Worm (Caenorhabditis elegans): ENCODE data around the gene F38B6.4.

F38B6.4 gene

DNA sequence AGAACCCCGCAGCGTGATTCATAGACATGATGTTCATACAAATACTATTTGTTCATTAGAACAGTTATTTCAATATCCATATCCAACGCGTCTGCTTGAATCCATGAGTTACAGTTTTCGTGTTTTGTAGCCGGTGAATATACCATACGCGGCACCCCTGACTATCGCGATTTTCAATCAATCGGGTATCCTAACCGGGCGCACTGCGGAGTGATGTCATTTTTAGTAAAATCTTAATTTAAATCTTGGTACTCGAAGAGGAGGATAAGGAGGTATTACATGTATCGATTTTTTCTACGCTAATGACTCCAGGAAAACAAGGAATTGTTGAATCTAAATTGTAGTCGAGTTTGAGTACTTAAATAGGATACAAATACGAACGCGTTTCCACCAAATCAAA is 5.3 kb upstream of the F38B6.4 start:
- no peak for TF ChIP-seq tra-1 (GFP tag; IDR thresholded peaks at IDR 0.05)
- TF ChIP-seq nhr-42 (GFP tag; IDR thresholded peaks at IDR 0.05), result no peak

DNA sequence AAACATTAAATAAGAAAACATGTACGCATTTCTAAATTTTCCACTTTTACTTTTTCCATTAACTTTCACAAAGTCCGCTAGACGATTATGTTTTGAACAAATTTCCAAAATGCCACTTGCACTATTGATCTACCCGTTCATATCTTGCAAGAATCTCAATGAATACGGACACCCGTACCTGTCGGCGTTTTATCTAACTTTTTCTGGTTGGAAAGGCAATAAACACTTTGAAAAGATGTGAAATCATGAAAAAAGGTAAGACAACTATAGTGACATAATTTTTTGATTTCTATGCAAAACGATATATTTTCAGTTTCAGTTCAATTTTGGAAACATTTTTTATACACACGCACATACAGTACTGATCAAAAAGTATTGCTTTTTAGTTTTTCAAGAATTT is 3.0 kb upstream of the F38B6.4 start:
- TF ChIP-seq mep-1 (tag; optimal IDR thresholded peaks at IDR 0.05), result no peak
- peak in 1 of 2 experiments; percentile 92 for TF ChIP-seq unc-62 (GFP tag; optimal IDR thresholded peaks at IDR 0.05 in 1 of 2)
- TF ChIP-seq unc-62 (tag; optimal IDR thresholded peaks at IDR 0.05), result no peak
- TF ChIP-seq ctbp-1 (GFP tag; IDR thresholded peaks at IDR 0.05), result no peak

DNA sequence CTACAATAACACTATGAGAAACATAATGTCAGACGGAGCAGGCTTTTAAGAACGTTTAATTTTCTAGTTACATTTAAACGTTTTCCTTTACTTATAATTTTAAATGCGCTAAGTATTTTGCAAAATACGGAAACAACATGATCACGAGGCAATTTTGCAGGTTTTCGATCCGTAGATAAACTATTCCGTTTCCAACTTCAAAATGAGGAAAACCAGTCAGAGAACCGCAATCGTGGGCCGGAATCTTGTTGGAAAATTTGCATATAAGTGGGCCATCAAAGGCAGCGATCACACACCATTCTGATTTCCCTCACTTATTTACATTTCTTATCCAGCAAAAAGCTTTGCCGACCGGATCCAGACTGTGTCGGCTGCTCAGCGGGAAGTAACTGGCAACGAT is 2.1 kb upstream of the F38B6.4 start, which contains the start of gene col-172:
Gene col-172 (plus strand): TSS at position 301 of the 400 bp plus-strand sequence.
- no peak for TF ChIP-seq ceh-82 (tag; optimal IDR thresholded peaks at IDR 0.05)
- no peak for TF ChIP-seq mxl-2 (GFP tag; conservative IDR thresholded peaks at IDR 0.05)
- no peak for TF ChIP-seq R02D3.7 (tag; optimal IDR thresholded peaks at IDR 0.05)
- no peak for TF ChIP-seq zag-1 (tag; optimal IDR thresholded peaks at IDR 0.05)
- TF ChIP-seq nhr-77 (tag; optimal IDR thresholded peaks at IDR 0.05), result no peak
- TF ChIP-seq dmd-6 (GFP tag; IDR thresholded peaks at IDR 0.05), result no peak
- no peak for TF ChIP-seq arid-1 (GFP tag; conservative IDR thresholded peaks at IDR 0.05)
- no peak for TF ChIP-seq pha-4 (GFP tag; IDR thresholded peaks at IDR 0.05)
- TF ChIP-seq pha-4 (tag; optimal IDR thresholded peaks at IDR 0.05), result no peak
- no peak for TF ChIP-seq Y5F2A.4 (GFP tag; optimal IDR thresholded peaks at IDR 0.05)
- no peak for TF ChIP-seq lsy-2 (tag; optimal IDR thresholded peaks at IDR 0.05)
- TF ChIP-seq nhr-28 (tag; optimal IDR thresholded peaks at IDR 0.05), result no peak
- no peak for TF ChIP-seq lin-38 (GFP tag; IDR thresholded peaks at IDR 0.05)

DNA sequence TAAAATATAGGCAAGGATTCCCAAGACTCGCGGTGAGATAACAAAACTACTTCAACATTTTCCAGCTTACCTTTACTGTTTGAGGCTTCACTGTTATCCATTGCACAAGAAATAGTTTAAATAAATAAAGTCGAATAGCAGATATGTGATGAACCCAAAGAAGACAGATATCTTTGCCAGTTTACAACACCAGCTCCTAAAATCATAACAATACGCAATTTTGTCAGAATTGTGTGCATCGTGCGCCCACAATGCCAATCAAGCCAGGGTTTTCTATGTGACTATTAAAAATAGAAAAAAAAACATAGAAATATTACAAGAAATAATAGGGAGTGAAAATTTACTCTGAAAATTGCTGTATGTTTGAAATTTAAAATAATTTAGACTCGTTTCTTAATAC is 8.0 kb downstream of the F38B6.4 start, which contains the start of gene F38B6.8:
Gene F38B6.8 (minus strand): TSS at position 101 of the 400 bp plus-strand sequence.
- TF ChIP-seq unc-62 (GFP tag; optimal IDR thresholded peaks at IDR 0.05 in 1 of 2) (peak in 1 of 2 experiments; percentile 13), unc-62 (tag; optimal IDR thresholded peaks at IDR 0.05) (no peak), snpc-1.2 (GFP tag; IDR thresholded peaks at IDR 0.05) (no peak)

DNA sequence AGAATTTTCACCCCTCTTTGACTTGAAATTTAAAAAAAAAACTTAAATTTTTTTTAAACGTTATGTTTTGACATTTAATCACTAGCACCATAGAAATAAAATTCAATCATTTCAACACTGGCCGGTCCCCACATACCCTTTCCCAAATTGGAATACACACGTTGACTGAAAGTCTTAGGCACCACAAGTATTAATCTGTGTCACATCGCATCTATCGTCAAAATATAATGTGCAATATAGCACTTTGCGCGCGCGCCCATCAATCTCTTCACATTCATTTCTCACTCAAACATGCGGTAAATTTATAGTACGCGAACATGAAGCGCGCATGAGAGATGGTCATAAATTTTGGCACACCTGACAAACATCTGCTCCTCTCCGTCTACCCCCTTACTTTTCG is 12.7 kb downstream of the F38B6.4 start:
- no peak for TF ChIP-seq saeg-2 (GFP tag; IDR thresholded peaks at IDR 0.05)
- no peak for TF ChIP-seq hmg-1.1 (GFP tag; IDR thresholded peaks at IDR 0.05)
- TF ChIP-seq F44E2.7 (GFP tag; IDR thresholded peaks at IDR 0.05), result no peak
- no peak for TF ChIP-seq nhr-111 (GFP tag; optimal IDR thresholded peaks at IDR 0.05)
- peak in 1 of 2 experiments; percentile 90 for TF ChIP-seq unc-62 (GFP tag; optimal IDR thresholded peaks at IDR 0.05 in 1 of 2)
- no peak for TF ChIP-seq unc-62 (tag; optimal IDR thresholded peaks at IDR 0.05)

DNA sequence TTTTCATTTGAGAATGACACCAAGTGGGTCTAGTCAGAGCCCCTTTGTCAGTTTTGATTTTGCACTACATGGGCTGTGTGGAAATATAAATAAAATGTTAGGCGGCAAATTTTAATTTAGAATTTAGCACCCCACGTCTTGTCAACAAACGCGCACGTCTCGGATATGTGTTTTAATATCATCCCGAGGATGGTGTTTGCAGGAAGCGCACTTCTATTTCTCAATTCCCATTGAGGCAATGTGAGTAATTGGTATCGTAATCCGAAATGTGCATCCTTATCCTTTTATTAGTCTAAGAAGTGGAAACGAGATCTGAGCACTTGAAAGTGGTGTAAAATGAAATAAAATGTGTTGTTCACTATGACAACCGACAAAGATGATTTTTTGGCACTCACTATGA is 13.1 kb downstream of the F38B6.4 start:
- TF ChIP-seq jun-1 (tag; optimal IDR thresholded peaks at IDR 0.05), result no peak
- TF ChIP-seq aha-1 (tag), result peak; percentile 66

DNA sequence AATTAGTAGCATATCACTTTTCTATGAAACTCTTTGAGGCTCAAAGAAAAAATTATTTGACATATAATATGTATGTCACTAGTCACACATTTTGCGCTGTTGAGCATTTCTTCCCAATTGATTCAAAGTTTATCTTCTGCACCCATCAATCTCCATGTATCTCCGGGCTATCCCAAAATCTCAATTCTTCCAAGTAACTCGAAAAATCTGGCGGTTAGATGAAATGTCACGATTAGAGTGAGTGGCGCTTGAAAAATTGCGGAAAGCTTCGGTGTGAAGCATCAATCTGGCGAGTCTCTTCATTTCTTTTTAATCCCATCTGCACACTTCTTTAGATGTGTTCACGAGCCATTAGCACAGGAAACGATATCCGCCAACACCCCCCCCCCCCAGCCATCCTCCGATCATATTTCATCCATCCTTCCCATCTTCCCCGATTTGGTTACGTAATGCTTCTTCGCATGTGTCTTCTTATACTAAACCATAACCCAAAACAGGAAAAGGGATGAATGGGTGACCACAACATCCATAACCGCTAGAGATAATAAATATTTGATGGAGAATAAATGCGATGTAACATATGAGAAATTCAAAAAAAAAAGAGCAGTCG is 14.4 kb downstream of the F38B6.4 start:
- TF ChIP-seq attf-4 (tag; optimal IDR thresholded peaks at IDR 0.05) (no peak), mdt-29 (GFP tag; IDR thresholded peaks at IDR 0.05) (no peak), unc-62 (GFP tag; optimal IDR thresholded peaks at IDR 0.05 in 1 of 2) (peak in 1 of 2 experiments; percentile 89), unc-62 (tag; optimal IDR thresholded peaks at IDR 0.05) (no peak), lin-39 (tag; optimal IDR thresholded peaks at IDR 0.05) (no peak), nhr-11 (tag; optimal IDR thresholded peaks at IDR 0.05) (no peak), ceh-20 (GFP tag; IDR thresholded peaks at IDR 0.05) (0 out of 2 replicates have a peak, but pooled peaks have one; percentile 16), aha-1 (tag) (peak; percentile 63)
